Fruit fly (Drosophila melanogaster) whole organism, adult: ENCODE measurements around the gene CG17030.

Experiments used
- CG11617 ChIP-seq: fragments of 200-800 bp; sonication (Bioruptor generic); optimal IDR thresholded peaks from 2 replicates; lab custom pipeline; 2017; ENCODE audit warnings: mild to moderate bottlenecking, missing biosample characterization, missing genetic modification reagents, missing genetic modification characterization
- CG12768 ChIP-seq: fragments of 200-800 bp; sonication (Bioruptor generic); optimal IDR thresholded peaks from 2 replicates; lab custom pipeline; 2017; ENCODE audit warnings: missing biosample characterization, missing genetic modification characterization, mild to moderate bottlenecking, moderate library complexity, missing genetic modification reagents
- CG14711 ChIP-seq: fragments of 200-800 bp; sonication (Bioruptor generic); optimal IDR thresholded peaks from 2 replicates; lab custom pipeline; 2018; ENCODE audit warnings: missing biosample characterization, mild to moderate bottlenecking, missing genetic modification characterization, moderate library complexity
- CG1620 ChIP-seq: fragments of 200-800 bp; sonication (Bioruptor generic); optimal IDR thresholded peaks from 2 replicates; lab custom pipeline; 2016; ENCODE audit warnings: missing biosample characterization, missing genetic modification characterization
- CG33017 ChIP-seq: fragments of 200-800 bp; sonication (Bioruptor generic); optimal IDR thresholded peaks from 2 replicates; lab custom pipeline; 2018; ENCODE audit warnings: missing biosample characterization, mild to moderate bottlenecking, missing genetic modification characterization, moderate library complexity
- CG5204 ChIP-seq: fragments of 200-800 bp; sonication (Bioruptor generic); optimal IDR thresholded peaks from 2 replicates; lab custom pipeline; 2016; ENCODE audit warnings: missing biosample characterization, missing genetic modification characterization
- CG7045 ChIP-seq: fragments of 200-800 bp; sonication (Bioruptor generic); optimal IDR thresholded peaks from 2 replicates; lab custom pipeline; 2017; ENCODE audit warnings: missing biosample characterization, mild to moderate bottlenecking, missing genetic modification characterization
- CG7101 ChIP-seq: fragments of 200-800 bp; sonication (Bioruptor generic); optimal IDR thresholded peaks from 2 replicates; lab custom pipeline; 2018; ENCODE audit warnings: missing biosample characterization, mild to moderate bottlenecking, missing genetic modification characterization, moderate library complexity
- Clk ChIP-seq: fragments of 200-800 bp; sonication (Bioruptor generic); optimal IDR thresholded peaks from 2 replicates; lab custom pipeline; 2017; ENCODE audit warnings: missing biosample characterization, missing genetic modification characterization
- Crg-1 ChIP-seq: fragments of 200-800 bp; sonication (Bioruptor generic); optimal IDR thresholded peaks from 2 replicates; lab custom pipeline; 2016; ENCODE audit warnings: missing biosample characterization, missing genetic modification characterization
- Hr96 ChIP-seq: fragments of 200-800 bp; sonication (Bioruptor generic); optimal IDR thresholded peaks from 2 replicates; lab custom pipeline; 2016; ENCODE audit warnings: missing biosample characterization, missing genetic modification characterization
- Mnt ChIP-seq: fragments of 200-800 bp; sonication (Bioruptor generic); optimal IDR thresholded peaks from 2 replicates; lab custom pipeline; 2016; ENCODE audit warnings: missing biosample characterization, mild to moderate bottlenecking, missing genetic modification characterization
- bab1 ChIP-seq: fragments of 200-800 bp; sonication (Bioruptor generic); optimal IDR thresholded peaks from 3 replicates; lab custom pipeline; 2019; ENCODE audit warnings: missing biosample characterization, mild to moderate bottlenecking, missing genetic modification characterization, moderate library complexity
- cic ChIP-seq: fragments of 200-800 bp; sonication (Bioruptor generic); optimal IDR thresholded peaks from 2 replicates; lab custom pipeline; 2017; ENCODE audit warnings: missing biosample characterization, mild to moderate bottlenecking, missing genetic modification characterization, moderate library complexity
- cnc ChIP-seq, 2 experiments: fragments of >200 bp; optimal IDR thresholded peaks; 2 replicates each; lab custom pipeline; 2017
- kay ChIP-seq: fragments of 200-800 bp; sonication (Bioruptor generic); peaks from one replicate; lab custom pipeline; 2016; ENCODE audit warnings: missing biosample characterization, missing genetic modification characterization, borderline replicate concordance
- ovo ChIP-seq: fragments of 200-800 bp; sonication (Bioruptor generic); optimal IDR thresholded peaks from 2 replicates; lab custom pipeline; 2016; ENCODE audit warnings: missing biosample characterization, missing genetic modification characterization
- pad ChIP-seq: fragments of 200-800 bp; sonication (Bioruptor generic); optimal IDR thresholded peaks from 3 replicates; lab custom pipeline; 2017; ENCODE audit warnings: missing biosample characterization, missing genetic modification characterization, mild to moderate bottlenecking, moderate library complexity, missing genetic modification reagents
- tj ChIP-seq: fragments of 200-800 bp; sonication (Bioruptor generic); optimal IDR thresholded peaks from 3 replicates; lab custom pipeline; 2017; ENCODE audit warnings: missing biosample characterization, mild to moderate bottlenecking, missing genetic modification characterization, moderate library complexity
- toe ChIP-seq: fragments of 200-800 bp; sonication (Bioruptor generic); optimal IDR thresholded peaks from 2 replicates; lab custom pipeline; 2016; ENCODE audit warnings: missing biosample characterization, missing genetic modification characterization

CG17030 gene

DNA sequence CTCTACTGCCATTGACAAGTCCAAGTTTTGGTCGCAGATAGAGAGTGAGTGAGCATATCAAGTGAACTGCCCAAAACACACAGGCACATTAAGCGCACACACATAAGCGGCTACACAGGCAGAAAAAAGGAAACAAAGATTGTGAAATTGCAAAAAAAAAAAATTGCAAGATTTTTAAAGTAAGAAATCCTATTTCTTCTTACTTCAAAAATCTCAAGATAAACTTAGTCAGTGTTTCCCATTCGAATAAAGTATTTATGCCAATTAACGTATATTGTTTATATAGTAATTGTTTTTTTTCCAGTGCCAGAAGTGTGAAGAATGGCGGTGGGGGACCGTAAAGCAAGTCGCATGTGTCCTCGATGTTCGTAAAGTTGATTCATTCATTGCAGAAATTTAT is 1.6 kb downstream of the CG17030 start:
- TF ChIP-seq CG11617 (GFP tag; lab: Kevin White, UChicago) (no peak), kay (no peak), CG5204 (GFP tag; lab: Kevin White, UChicago) (no peak)

DNA sequence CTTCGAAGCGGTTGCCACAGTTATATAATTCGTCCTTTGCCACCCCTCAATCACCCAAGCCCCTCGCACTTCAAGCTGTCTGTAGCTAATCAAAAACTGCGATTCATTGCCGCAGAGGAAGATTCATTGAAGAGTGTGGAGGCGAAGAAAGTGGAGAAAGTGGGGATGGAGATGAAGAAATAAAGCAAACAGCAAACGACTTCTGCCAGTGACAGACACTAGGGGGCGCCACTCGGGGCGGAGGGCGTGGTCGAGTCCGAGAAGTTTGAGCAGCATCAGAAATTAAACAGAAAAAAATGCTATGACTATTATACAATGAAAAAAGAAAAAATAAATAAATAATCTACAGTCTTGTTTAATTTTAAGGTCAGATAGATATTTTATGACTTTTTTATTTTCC is 2.5 kb downstream of the CG17030 start:
- TF ChIP-seq ovo = no peak
- no peak for TF ChIP-seq CG12768 (GFP tag; lab: Kevin White, UChicago)
- no peak for TF ChIP-seq CG7101 (tag; lab: Kevin White, UChicago)
- TF ChIP-seq CG7045 (GFP tag; lab: Kevin White, UChicago) = no peak
- TF ChIP-seq CG33017 = no peak
- TF ChIP-seq Mnt = no peak
- TF ChIP-seq toe (GFP tag; lab: Kevin White, UChicago) = no peak
- no peak for TF ChIP-seq pad (GFP tag; lab: Kevin White, UChicago)

DNA sequence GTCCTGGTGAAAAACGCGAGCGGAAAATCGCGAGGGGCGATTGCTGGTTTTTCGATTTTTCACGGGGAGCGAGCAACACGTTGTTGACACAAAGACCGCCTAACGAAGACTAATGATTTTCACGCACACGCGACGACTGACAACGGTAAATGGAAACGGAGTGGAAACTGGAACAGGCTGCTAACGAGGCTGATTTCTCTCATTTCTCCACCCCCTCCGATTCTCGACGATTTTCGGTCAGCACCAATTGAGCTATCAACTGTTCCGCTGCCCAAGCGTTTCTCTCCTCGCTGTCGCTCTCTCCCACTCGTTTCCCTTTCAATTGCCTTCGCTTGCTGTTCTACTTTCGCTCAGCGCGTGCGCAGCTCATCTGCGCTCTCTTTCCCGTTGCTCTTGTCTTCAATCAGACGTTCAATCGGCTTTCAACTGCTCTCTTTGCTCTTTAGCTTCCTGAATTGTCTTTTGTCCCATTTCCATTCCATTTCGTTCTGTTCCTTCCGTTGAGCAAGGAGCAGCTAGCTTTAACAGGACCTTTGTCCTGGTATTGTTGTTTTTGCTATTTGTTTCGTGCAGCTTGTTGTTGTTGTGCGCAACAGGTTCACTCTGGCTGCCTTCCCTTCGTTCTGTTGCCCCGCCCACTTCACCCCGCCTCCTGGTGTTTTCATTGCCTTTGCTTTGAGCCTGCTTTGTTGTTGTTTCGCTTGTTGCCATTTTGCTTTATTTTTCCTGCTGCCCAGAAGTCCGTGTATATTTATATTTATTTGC is 4.3 kb downstream of the CG17030 start:
- TF ChIP-seq Crg-1 (no peak), CG5204 (GFP tag; lab: Kevin White, UChicago) (no peak), CG7045 (GFP tag; lab: Kevin White, UChicago) (no peak), CG14711 (no peak), CG7101 (tag; lab: Kevin White, UChicago) (no peak), toe (GFP tag; lab: Kevin White, UChicago) (no peak), cic (GFP tag; lab: Kevin White, UChicago) (no peak), kay (no peak), tj (GFP tag; lab: Kevin White, UChicago) (no peak), Clk (no peak), pad (GFP tag; lab: Kevin White, UChicago) (no peak), ovo (no peak), CG1620 (no peak), CG12768 (GFP tag; lab: Kevin White, UChicago) (no peak), cnc (optimal IDR thresholded peaks at IDR 0.05; lab: Kevin White, UChicago) (no peak), Hr96 (GFP tag; lab: Kevin White, UChicago) (no peak), Mnt (no peak), CG33017 (no peak), bab1 (GFP tag; lab: Kevin White, UChicago) (no peak), CG11617 (GFP tag; lab: Kevin White, UChicago) (no peak)

DNA sequence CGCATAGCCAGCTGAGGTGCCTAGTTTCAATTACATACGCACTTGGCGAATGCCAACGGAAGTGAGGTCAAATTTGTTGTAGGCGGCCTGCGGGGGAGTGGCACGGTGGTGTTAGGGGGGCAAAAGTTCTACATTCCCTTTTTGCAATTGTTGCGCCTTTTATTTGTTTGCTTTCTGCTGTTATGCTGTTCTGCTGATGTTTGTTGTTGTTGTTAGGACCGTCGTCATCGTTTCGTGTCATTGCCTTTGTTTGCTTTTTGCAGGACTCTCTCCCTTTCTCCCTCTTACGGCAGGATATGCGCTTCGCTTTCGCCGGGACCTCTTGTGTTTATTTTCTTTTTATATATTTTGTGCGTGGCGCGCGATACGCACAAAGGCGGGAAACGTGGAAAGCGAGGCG is 11.2 kb downstream of the CG17030 start:
- no peak for TF ChIP-seq CG1620
- no peak for TF ChIP-seq Mnt
- no peak for TF ChIP-seq kay
- TF ChIP-seq Clk = no peak
- TF ChIP-seq CG11617 (GFP tag; lab: Kevin White, UChicago) = no peak
- TF ChIP-seq cic (GFP tag; lab: Kevin White, UChicago) = no peak
- TF ChIP-seq CG5204 (GFP tag; lab: Kevin White, UChicago) = no peak
- TF ChIP-seq CG7045 (GFP tag; lab: Kevin White, UChicago) = no peak
- TF ChIP-seq CG7101 (tag; lab: Kevin White, UChicago) = no peak
- TF ChIP-seq bab1 (GFP tag; lab: Kevin White, UChicago) = no peak
- no peak for TF ChIP-seq tj (GFP tag; lab: Kevin White, UChicago)
- TF ChIP-seq Hr96 (GFP tag; lab: Kevin White, UChicago) = no peak
- no peak for TF ChIP-seq cnc (optimal IDR thresholded peaks at IDR 0.05; lab: Kevin White, UChicago)
- no peak for TF ChIP-seq CG14711
- no peak for TF ChIP-seq CG12768 (GFP tag; lab: Kevin White, UChicago)
- TF ChIP-seq pad (GFP tag; lab: Kevin White, UChicago) = no peak
- no peak for TF ChIP-seq CG33017
- TF ChIP-seq Crg-1 = no peak
- no peak for TF ChIP-seq toe (GFP tag; lab: Kevin White, UChicago)
- no peak for TF ChIP-seq ovo

DNA sequence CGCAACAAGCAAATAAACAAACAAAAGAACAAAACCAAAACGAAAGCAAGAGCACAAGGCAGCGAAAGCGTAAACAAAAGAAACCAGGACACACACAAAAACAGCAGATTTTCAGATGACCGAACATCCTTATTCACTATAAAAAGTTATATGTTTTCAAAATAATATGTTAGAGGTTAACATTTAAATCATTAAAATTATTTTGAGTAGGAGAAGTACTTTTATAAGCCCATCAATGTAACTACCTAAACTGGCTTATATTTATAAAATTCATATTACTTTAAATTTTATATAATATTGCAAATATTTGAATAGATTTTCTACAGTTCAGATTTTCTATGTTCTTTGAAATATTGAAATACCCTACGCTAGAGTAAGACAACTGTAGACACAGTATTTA is 13.8 kb downstream of the CG17030 start:
- TF ChIP-seq CG11617 (GFP tag; lab: Kevin White, UChicago) (no peak), tj (GFP tag; lab: Kevin White, UChicago) (no peak), CG12768 (GFP tag; lab: Kevin White, UChicago) (no peak)
